Worm (Caenorhabditis elegans) whole organism, L1 larva: ENCODE results near the gene csr-1.

Experiments used
- ces-1 ChIP-seq: fragments of 150-350 bp; optimal IDR thresholded peaks from 2 replicates; lab custom pipeline; 2014; ENCODE audit warnings: missing biosample characterization, missing genetic modification reagents, missing genetic modification characterization
- lsy-2 ChIP-seq, 2 experiments: fragments of 150-350 bp; optimal IDR thresholded peaks; 2 replicates each; lab custom pipeline; 2014; ENCODE audit warnings: missing biosample characterization in 2 of 2, missing genetic modification characterization in 2 of 2
- mef-2 ChIP-seq: fragments of 150-350 bp; optimal IDR thresholded peaks from 2 replicates; lab custom pipeline; 2014; ENCODE audit warnings: missing biosample characterization, missing genetic modification characterization
- nhr-19 ChIP-seq: fragments of 200-800 bp; sonication (Bioruptor generic); conservative IDR thresholded peaks from 2 replicates; pipeline ENCODE4 v1.3.6; 2022; ENCODE audit warnings: missing genetic modification characterization, missing compliant biosample characterization
- nhr-20 ChIP-seq: sonication (generic microtip); optimal IDR thresholded peaks from 2 replicates; lab custom pipeline; 2016; ENCODE audit warnings: mild to moderate bottlenecking, missing genetic modification characterization, missing compliant biosample characterization
- nhr-90 ChIP-seq: sonication (generic microtip); optimal IDR thresholded peaks from 2 replicates; lab custom pipeline; 2016; ENCODE audit warnings: mild to moderate bottlenecking, missing genetic modification characterization, missing compliant biosample characterization; ENCODE audit not compliant: poor library complexity
- pqm-1 ChIP-seq: sonication (generic microtip); optimal IDR thresholded peaks from 3 replicates; lab custom pipeline; 2017; ENCODE audit warnings: missing biosample characterization, missing genetic modification characterization
- unc-98 ChIP-seq: fragments of 200-800 bp; sonication (Bioruptor generic); IDR thresholded peaks from 2 replicates; pipeline ENCODE4 v1.3.6; 2022; ENCODE audit warnings: missing genetic modification characterization, missing compliant biosample characterization
- ztf-11 ChIP-seq, 2 experiments: sonication (generic microtip); optimal IDR thresholded peaks; 2 replicates each; lab custom pipeline; 2016 to 2017; ENCODE audit warnings: missing genetic modification characterization in 2 of 2, missing biosample characterization in 1 of 2, missing compliant biosample characterization in 1 of 2

DNA sequence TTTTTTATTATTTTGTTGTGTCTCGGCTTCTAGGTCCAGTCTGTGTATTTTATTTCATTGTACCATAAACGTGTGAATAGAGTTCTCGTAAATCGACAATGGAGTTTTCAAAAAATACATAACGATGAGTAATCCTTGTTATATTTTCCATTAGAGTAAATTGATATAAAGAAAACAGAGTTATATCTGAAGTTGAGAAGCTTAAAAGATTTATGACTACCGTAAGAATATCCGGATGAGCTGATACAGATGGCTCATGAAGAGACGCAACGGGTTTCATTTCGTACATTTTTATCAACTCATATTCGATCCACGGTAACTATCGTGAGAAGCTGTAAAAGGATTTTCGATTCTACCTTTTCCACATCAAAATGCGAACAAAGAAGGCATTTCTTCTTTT, 29.2 kb upstream of the csr-1 start, which contains the start of gene gcy-8:
- no peak for TF ChIP-seq unc-98 (GFP tag; lab: Robert Waterston, UW)
- no peak for TF ChIP-seq lsy-2 (tag; optimal IDR thresholded peaks at IDR 0.05; lab: Kevin White, UChicago)
- no peak for TF ChIP-seq ces-1 (GFP tag; lab: Kevin White, UChicago)
- no peak for TF ChIP-seq nhr-19 (GFP tag; lab: Robert Waterston, UW)
- no peak for TF ChIP-seq nhr-20 (tag; lab: Kevin White, UChicago)
- TF ChIP-seq ztf-11 (tag; optimal IDR thresholded peaks at IDR 0.05; lab: Kevin White, UChicago), result no peak
- TF ChIP-seq pqm-1 (tag; lab: Kevin White, UChicago), result no peak
- TF ChIP-seq nhr-90 (tag; lab: Kevin White, UChicago), result no peak
- TF ChIP-seq mef-2, result no peak
